Fruit fly (Drosophila melanogaster): ENCODE measurements around the gene Mrm2.

- TF ChIP-seq Hr83 (GFP tag; optimal IDR thresholded peaks at IDR 0.05; ENCODE audit: poor library complexity, severe bottlenecking) (no peak), lola (GFP tag; optimal IDR thresholded peaks at IDR 0.05) (no peak), Hnf4 (GFP tag; optimal IDR thresholded peaks at IDR 0.05) (peak; percentile 78), pan (optimal IDR thresholded peaks at IDR 0.05) (no peak), foxo (GFP tag; optimal IDR thresholded peaks at IDR 0.05) (peak in 1 of 2 experiments; percentile 46), h (GFP tag; optimal IDR thresholded peaks at IDR 0.05) (peak; percentile 51), jim (GFP tag; optimal IDR thresholded peaks at IDR 0.05) (no peak)
These were observed 16.1 kb downstream of the Mrm2 start, which contains the start of the genes CG17186 and Arc42 for dm6 chr3R:19877427-19878076.
